Worm (Caenorhabditis elegans) whole organism, L3 larva: ENCODE results near the gene Y15E3A.5.

ENCODE experiments used
- mdl-1 ChIP-seq: fragments of 150-350 bp; optimal IDR thresholded peaks from 2 replicates; lab custom pipeline; 2014; ENCODE audit warnings: missing biosample characterization, missing genetic modification characterization
- mml-1 ChIP-seq: fragments of 150-350 bp; sonication (generic microtip); optimal IDR thresholded peaks from 3 replicates; lab custom pipeline; 2014; ENCODE audit warnings: missing biosample characterization, missing genetic modification characterization
- nhr-77 ChIP-seq: fragments of 150-350 bp; optimal IDR thresholded peaks from 2 replicates; lab custom pipeline; 2014; ENCODE audit warnings: missing biosample characterization, missing genetic modification characterization
- snpc-4 ChIP-seq: fragments of 150-350 bp; optimal IDR thresholded peaks from 2 replicates; lab custom pipeline; 2014; ENCODE audit warnings: missing biosample characterization, missing genetic modification characterization

Y15E3A.5 gene

DNA sequence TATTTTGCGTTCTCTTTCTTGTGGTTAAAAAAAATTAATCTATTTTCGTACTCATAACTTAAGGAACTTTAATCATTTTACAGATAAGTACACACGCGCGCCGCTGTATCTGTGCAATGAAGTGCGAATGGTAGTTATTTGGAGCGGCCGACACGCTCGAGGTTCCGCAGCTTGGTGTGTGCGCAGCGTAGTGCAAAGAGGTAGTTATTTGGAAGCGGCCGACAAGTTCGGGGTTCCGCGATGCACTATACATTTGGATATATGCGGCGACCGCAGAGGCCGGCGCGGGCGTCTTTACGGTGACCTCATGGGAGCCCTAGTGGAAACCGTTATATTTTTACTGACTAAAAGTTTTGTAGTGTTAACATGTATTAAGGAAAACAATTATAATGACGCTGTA lies 52.3 kb downstream of the Y15E3A.5 start:
- no peak for TF ChIP-seq mml-1 (tag; lab: Kevin White, UChicago)
- TF ChIP-seq snpc-4 (tag; lab: Kevin White, UChicago), result peak; percentile 44
- no peak for TF ChIP-seq nhr-77 (tag; lab: Kevin White, UChicago)
- no peak for TF ChIP-seq mdl-1 (tag; lab: Kevin White, UChicago)
